Fruit fly (Drosophila melanogaster): ENCODE results near the gene RhoGAP100F.

DNA sequence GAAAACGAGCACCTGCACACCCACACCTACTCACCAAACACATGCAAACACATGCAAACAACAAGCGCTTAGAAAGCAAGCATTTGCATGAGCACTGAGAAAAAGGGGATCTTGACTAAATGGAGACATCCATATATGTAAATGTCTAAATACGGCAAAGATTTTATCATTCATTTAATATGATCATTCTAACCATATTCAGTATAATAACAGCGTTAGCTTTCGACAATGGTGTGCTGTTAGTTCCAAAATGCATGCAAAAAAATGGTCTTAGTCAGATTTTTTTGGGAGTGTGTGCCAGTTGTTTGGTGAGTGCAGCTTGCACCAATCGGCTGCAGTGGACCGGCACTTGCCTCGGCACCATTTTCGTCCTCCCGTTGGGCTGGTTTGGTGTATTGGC is 58.1 kb downstream of the RhoGAP100F start:
- no peak for TF ChIP-seq CG8478 (optimal IDR thresholded peaks at IDR 0.05)
- no peak for TF ChIP-seq CTCF (optimal IDR thresholded peaks at IDR 0.05)

All from S2 (cell line).